Fruit fly (Drosophila melanogaster): Measurements from ENCODE around the gene CG31546.

The CG31546 gene

DNA sequence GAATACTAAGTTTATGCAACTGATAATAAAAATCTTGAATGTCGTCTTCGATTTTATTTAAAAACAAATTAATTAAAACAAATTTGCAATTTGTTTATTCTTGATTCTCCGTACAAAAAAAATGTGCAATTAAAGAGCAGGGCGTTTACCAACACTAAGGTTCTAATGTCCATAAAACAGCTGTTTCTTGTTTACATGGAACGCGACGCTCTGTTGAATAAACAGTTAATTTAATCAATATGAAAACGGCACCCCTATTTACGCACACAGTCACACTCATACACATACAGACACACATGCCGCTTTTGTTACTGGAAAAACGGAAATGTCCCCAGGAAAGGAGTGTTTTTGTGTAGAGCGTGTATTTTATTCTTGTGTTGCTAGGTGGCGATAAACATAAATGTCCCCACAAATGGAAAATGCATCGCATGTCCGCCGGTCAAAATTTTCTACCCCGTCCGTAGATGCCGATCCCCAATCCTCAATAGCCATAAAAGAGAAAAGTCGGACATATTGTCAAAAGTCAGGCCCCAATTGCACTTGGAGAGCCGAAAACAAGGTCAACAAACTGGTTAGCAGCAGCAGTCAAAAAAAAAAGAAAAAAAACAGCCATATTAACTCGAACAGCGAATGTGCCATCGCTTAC, 12.3 kb downstream of the CG31546 start:
- TF ChIP-seq CTCF (optimal IDR thresholded peaks at IDR 0.05) (no peak), CG8478 (optimal IDR thresholded peaks at IDR 0.05) (no peak)

dm6 chr3R:5622406-5622752, 13.0 kb downstream of the CG31546 start:
- TF ChIP-seq CG8478 (optimal IDR thresholded peaks at IDR 0.05) (no peak), CTCF (optimal IDR thresholded peaks at IDR 0.05) (no peak)

- TF ChIP-seq CG8478 (optimal IDR thresholded peaks at IDR 0.05) (no peak), CTCF (optimal IDR thresholded peaks at IDR 0.05) (no peak)
These were observed 13.6 kb downstream of the CG31546 start for dm6 chr3R:5621714-5622405.

- TF ChIP-seq CTCF (optimal IDR thresholded peaks at IDR 0.05) (no peak), CG8478 (optimal IDR thresholded peaks at IDR 0.05) (no peak)
These were observed 15.0 kb downstream of the CG31546 start for dm6 chr3R:5620387-5620956.

- no peak for TF ChIP-seq CG8478 (optimal IDR thresholded peaks at IDR 0.05)
- TF ChIP-seq CTCF (optimal IDR thresholded peaks at IDR 0.05), result no peak
These were observed 17.4 kb downstream of the CG31546 start for dm6 chr3R:5617923-5618623.

DNA sequence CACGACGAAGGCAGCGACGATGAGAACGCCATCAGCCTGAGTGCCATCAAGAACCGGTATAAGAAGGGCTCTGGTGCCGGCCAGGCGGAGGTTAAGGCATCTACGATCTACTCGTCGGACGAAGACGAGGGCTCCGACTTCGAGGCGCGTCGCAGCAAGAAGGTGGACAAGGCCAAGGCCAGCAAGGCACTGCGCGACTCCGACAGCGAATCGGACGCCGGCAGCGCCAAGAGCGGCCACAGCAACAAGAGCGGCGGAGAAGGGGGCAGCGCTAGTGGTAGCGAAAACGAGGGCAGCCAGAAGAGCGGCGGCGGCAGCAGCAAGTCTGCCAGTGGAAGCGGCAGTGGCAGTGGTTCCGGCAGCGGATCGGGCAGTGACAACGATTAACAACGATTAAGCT, 19.9 kb downstream of the CG31546 start:
- no peak for TF ChIP-seq CG8478 (optimal IDR thresholded peaks at IDR 0.05)
- no peak for TF ChIP-seq CTCF (optimal IDR thresholded peaks at IDR 0.05)

DNA sequence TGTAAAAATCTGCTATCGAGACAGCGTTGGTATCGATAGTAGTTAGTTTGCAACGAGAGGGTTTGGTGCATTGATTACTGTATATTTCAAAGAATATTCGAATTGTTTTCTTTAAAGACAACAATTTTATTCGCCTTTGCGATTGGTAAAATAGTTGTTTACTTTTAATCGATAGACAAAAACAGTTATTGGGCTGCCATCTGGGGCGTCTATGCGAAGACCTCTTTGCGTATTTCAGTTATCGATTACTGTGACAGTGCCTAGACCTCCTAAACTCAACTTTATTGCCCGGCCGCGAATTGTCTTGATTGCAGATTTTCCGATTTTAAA, 22.3 kb downstream of the CG31546 start, which contains the start of gene Atu:
Gene Atu (plus strand): TSS at position 245 of the 330 bp plus-strand sequence.
- no peak for TF ChIP-seq CG8478 (optimal IDR thresholded peaks at IDR 0.05)
- TF ChIP-seq CTCF (optimal IDR thresholded peaks at IDR 0.05), result no peak

- TF ChIP-seq CTCF (optimal IDR thresholded peaks at IDR 0.05) (no peak), CG8478 (optimal IDR thresholded peaks at IDR 0.05) (no peak)
These were observed 22.9 kb downstream of the CG31546 start, which contains the start of gene Rga for dm6 chr3R:5612372-5613113. Rga (minus strand) TSS chr3R:5613112.

DNA sequence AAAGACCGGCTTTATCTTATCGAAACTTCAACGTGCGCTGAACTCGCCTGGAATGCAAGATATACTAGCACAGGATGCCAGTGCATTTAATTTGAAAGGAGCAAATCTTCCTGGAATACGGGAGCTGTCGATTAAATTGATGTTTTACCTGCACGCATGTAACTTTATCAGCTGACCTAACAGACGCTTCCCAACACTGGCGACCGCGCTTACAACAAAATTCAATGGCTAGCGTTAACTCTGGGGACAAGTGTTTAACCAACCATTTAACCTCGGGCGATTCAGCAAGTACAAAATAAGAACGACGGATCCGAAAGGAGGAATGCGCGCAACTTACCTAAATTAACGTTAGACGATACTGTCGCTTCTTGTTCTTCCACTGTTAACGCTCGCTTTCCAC, 23.7 kb downstream of the CG31546 start:
- TF ChIP-seq CTCF (optimal IDR thresholded peaks at IDR 0.05) (peak in 1 of 2 experiments; percentile 42), CG8478 (optimal IDR thresholded peaks at IDR 0.05) (no peak)

- TF ChIP-seq CG8478 (optimal IDR thresholded peaks at IDR 0.05) (no peak), CTCF (optimal IDR thresholded peaks at IDR 0.05) (no peak)
These were observed 24.3 kb downstream of the CG31546 start for dm6 chr3R:5611167-5611566.

- TF ChIP-seq CG8478 (optimal IDR thresholded peaks at IDR 0.05) (no peak), CTCF (optimal IDR thresholded peaks at IDR 0.05) (no peak)
These were observed 24.8 kb downstream of the CG31546 start for dm6 chr3R:5610656-5611055.

DNA sequence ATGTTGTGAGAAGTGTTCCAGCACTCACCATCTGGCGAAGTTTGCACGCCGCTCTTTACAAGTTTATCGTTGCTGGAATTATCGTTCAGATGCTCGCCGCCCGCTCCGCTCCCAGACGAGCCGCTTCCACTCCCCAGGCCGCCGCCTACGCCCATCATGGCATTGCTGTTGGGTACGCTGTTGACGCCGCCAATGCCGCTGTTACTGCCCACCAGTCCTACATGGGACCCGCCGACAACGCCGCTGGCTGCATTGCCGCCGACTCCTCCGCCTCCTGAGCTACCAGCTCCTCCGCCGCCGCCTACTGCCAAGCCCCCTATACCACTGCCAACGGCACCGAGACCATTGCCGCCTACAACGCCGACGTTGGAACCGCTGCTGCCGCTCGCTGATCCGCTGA, 27.0 kb downstream of the CG31546 start:
- TF ChIP-seq CG8478 (optimal IDR thresholded peaks at IDR 0.05) (no peak), CTCF (optimal IDR thresholded peaks at IDR 0.05) (no peak)

- TF ChIP-seq CTCF (optimal IDR thresholded peaks at IDR 0.05) (peak; percentile 84 to 87), CG8478 (optimal IDR thresholded peaks at IDR 0.05) (no peak)
These were observed 28.9 kb downstream of the CG31546 start, which contains the start of gene asl for dm6 chr3R:5606477-5606876. asl (minus strand) TSS chr3R:5606543.

DNA sequence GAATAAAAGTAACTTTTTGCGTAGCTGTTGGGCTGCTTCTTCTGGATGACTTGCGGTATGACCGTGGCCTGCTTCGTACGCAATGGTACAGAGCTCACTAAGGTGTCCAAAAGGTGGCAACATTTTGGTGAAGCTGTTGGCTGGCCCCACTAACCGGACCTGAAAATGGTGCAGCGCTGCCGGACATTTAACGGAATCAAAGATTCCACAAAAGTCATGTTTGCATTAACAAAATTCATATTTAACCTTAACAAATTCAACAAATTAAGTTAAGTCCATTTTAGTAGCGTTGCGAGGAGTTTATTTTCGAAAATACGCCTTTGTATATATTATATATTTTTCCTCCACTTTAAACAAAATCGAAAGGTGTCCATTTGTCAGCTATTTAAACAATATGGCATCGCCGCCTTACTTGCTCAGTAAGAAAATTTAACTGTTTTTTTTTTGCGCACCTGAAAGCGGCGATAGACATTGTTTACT, 34.3 kb downstream of the CG31546 start, which contains the start of the genes kra and SecS:
Gene kra (minus strand): TSS at position 93 of the 480 bp plus-strand sequence.
Gene SecS (plus strand): TSS at position 390 of the 480 bp plus-strand sequence.
- TF ChIP-seq CG8478 (optimal IDR thresholded peaks at IDR 0.05) (no peak), CTCF (optimal IDR thresholded peaks at IDR 0.05) (peak; percentile 23 to 48)
